Fruit fly (Drosophila melanogaster): ENCODE results near the gene CG2187.

dm6 chr3R:31744044-31744652 lies 14.3 kb downstream of the CG2187 start, which contains the start of gene CG1896:
- TF ChIP-seq CG10348 (GFP tag; IDR thresholded peaks at IDR 0.05) (no peak), D1 (tag; optimal IDR thresholded peaks at IDR 0.05) (no peak)
